Fruit fly (Drosophila melanogaster) whole organism: Measurements from ENCODE around the gene CG33771.

Source experiments
- CG8478 ChIP-seq: fragments of >200 bp; optimal IDR thresholded peaks from 2 replicates; lab custom pipeline; 2018; ENCODE audit warnings: inconsistent platforms
- Dll ChIP-seq: fragments of >200 bp; optimal IDR thresholded peaks from 2 replicates; lab custom pipeline; 2017
- EcR ChIP-seq, 2 experiments: fragments of >200 bp; optimal IDR thresholded peaks; 2 replicates each; lab custom pipeline; 2017; ENCODE audit warnings: missing biosample characterization in 2 of 2, missing genetic modification characterization in 2 of 2, missing genetic modification reagents in 2 of 2
- pan ChIP-seq: fragments of >200 bp; optimal IDR thresholded peaks from 2 replicates; lab custom pipeline; 2017
- psq ChIP-seq: fragments of >200 bp; optimal IDR thresholded peaks from 2 replicates; lab custom pipeline; 2017
- usp ChIP-seq: fragments of >200 bp; optimal IDR thresholded peaks from 2 replicates; lab custom pipeline; 2017; ENCODE audit warnings: missing biosample characterization, missing genetic modification characterization, mixed read lengths

DNA sequence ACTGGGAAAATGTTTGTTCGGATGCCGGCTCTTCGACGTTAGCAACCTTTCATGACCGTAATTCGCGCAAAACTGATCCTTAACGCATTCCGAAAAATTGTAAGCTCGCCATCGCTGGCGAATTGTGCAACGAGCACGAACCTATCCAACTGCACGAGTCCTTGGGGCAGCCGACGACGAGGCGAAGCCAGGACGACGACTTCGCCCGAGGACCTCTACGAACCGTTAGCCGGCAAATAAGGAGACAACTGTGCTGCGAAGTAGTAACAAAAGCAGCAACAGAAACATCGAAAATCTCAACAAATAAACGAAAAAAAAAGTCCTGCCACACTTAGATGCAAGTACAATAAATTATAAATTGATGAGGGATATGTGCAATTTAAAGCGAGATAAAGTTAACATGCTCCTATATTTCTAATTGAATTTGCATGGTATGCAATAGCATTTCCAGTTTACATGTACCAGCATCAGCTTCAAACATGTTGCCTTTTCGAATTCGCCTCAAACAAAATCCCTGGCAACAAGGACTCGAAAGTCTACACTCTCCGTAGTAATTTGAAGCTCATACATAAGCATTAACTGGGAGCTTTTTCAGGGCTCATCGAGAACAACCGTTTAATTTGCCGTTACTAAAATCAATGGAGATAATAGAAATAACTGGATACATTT is 11.2 kb upstream of the CG33771 start, which contains the start of gene CG14459:
- TF ChIP-seq psq (lab: Kevin White, UChicago): no peak
- TF ChIP-seq pan (lab: Kevin White, UChicago): no peak
- TF ChIP-seq usp (GFP tag; lab: Kevin White, UChicago): no peak
- no peak for TF ChIP-seq Dll (lab: Kevin White, UChicago)
- TF ChIP-seq CG8478: no peak
- no peak for TF ChIP-seq EcR (GFP tag; optimal IDR thresholded peaks at IDR 0.05; lab: Kevin White, UChicago)
